Fruit fly (Drosophila melanogaster) S2 (cell line): ENCODE measurements around the gene CG31600.

Experiments used
- CG8478 ChIP-seq: fragments of >200 bp; optimal IDR thresholded peaks from 2 replicates; lab custom pipeline; 2018
- CTCF ChIP-seq, 2 experiments: fragments of >200 bp; optimal IDR thresholded peaks; 2 replicates each; lab custom pipeline; 2018

- TF ChIP-seq CG8478 = no peak
- TF ChIP-seq CTCF (optimal IDR thresholded peaks at IDR 0.05; lab: Kevin White, UChicago) = no peak
These were observed 46.4 kb downstream of the CG31600 start for dm6 chr2L:21868712-21869280.
